Worm (Caenorhabditis elegans) whole organism, L1 larva: ENCODE measurements around the gene rps-11.

Source experiments
- C34B4.2 ChIP-seq: sonication (generic microtip); optimal IDR thresholded peaks from 2 replicates; lab custom pipeline; 2017; ENCODE audit warnings: mild to moderate bottlenecking, missing genetic modification characterization, missing compliant biosample characterization
- Y116A8C.19 ChIP-seq: sonication (generic microtip); optimal IDR thresholded peaks from 2 replicates; lab custom pipeline; 2016; ENCODE audit warnings: missing compliant biosample characterization, missing genetic modification characterization, borderline replicate concordance
- aly-2 ChIP-seq: fragments of 150-350 bp; optimal IDR thresholded peaks from 2 replicates; lab custom pipeline; 2014; ENCODE audit warnings: missing biosample characterization, missing genetic modification characterization
- ama-1 ChIP-seq: fragments of 150-350 bp; optimal IDR thresholded peaks from 2 replicates; lab custom pipeline; 2014
- ceh-88 ChIP-seq: fragments of 200-800 bp; sonication (Bioruptor generic); IDR thresholded peaks from 2 replicates; pipeline ENCODE4 v1.3.6; 2022; ENCODE audit warnings: missing genetic modification characterization, missing compliant biosample characterization
- dpl-1 ChIP-seq, 3 experiments: fragments of 150-350 bp in 2 of 3; sonication (generic microtip) in 1 of 3; optimal IDR thresholded peaks; 2 replicates each; lab custom pipeline; 2014 to 2017; ENCODE audit warnings: missing biosample characterization in 3 of 3, missing genetic modification characterization in 3 of 3, missing genetic modification reagents in 3 of 3
- egl-27 ChIP-seq, 2 experiments: fragments of 150-350 bp in 1 of 2; sonication (generic microtip); optimal IDR thresholded peaks; 3 replicates each; lab custom pipeline; 2017 to 2018; ENCODE audit warnings: missing biosample characterization in 2 of 2, missing genetic modification characterization in 2 of 2, missing genetic modification reagents in 2 of 2
- ets-5 ChIP-seq: fragments of 200-800 bp; sonication (Bioruptor generic); IDR thresholded peaks from 2 replicates; pipeline ENCODE4 v1.3.6; 2022; ENCODE audit warnings: missing genetic modification characterization, missing compliant biosample characterization
- fkh-10 ChIP-seq: sonication (generic microtip); optimal IDR thresholded peaks from 2 replicates; lab custom pipeline; 2017; ENCODE audit warnings: missing biosample characterization, missing genetic modification reagents, missing genetic modification characterization
- fkh-4 ChIP-seq: sonication (generic microtip); optimal IDR thresholded peaks from 2 replicates; lab custom pipeline; 2016; ENCODE audit warnings: missing compliant biosample characterization, missing genetic modification characterization, borderline replicate concordance
- fkh-8 ChIP-seq: sonication (generic microtip); optimal IDR thresholded peaks from 2 replicates; lab custom pipeline; 2016; ENCODE audit warnings: mild to moderate bottlenecking, missing genetic modification characterization, missing compliant biosample characterization
- irx-1 ChIP-seq: sonication (generic microtip); optimal IDR thresholded peaks from 2 replicates; lab custom pipeline; 2016; ENCODE audit warnings: missing genetic modification characterization, missing compliant biosample characterization
- lin-14 ChIP-seq: fragments of 200-800 bp; sonication (Bioruptor generic); optimal IDR thresholded peaks from 2 replicates; lab custom pipeline; 2018; ENCODE audit warnings: mild to moderate bottlenecking, missing genetic modification characterization, moderate library complexity, missing compliant biosample characterization
- lin-35 ChIP-seq, 2 experiments: fragments of 150-350 bp; optimal IDR thresholded peaks; 2 replicates each; lab custom pipeline; 2014; ENCODE audit warnings: missing biosample characterization in 2 of 2, missing genetic modification characterization in 2 of 2, missing genetic modification reagents in 2 of 2
- lin-39 ChIP-seq: fragments of 150-350 bp; optimal IDR thresholded peaks from 2 replicates; lab custom pipeline; 2014; ENCODE audit warnings: missing biosample characterization, missing genetic modification reagents, missing genetic modification characterization
- lir-3 ChIP-seq: sonication (generic microtip); optimal IDR thresholded peaks from 2 replicates; lab custom pipeline; 2016; ENCODE audit warnings: mild to moderate bottlenecking, missing genetic modification characterization, moderate library complexity, missing compliant biosample characterization; ENCODE audit not compliant: poor library complexity
- lsy-2 ChIP-seq, 2 experiments: fragments of 150-350 bp; optimal IDR thresholded peaks; 2 replicates each; lab custom pipeline; 2014; ENCODE audit warnings: missing biosample characterization in 2 of 2, missing genetic modification characterization in 2 of 2
- mab-9 ChIP-seq: fragments of 200-800 bp; sonication (Bioruptor generic); IDR thresholded peaks from 2 replicates; pipeline ENCODE4 v1.3.6; 2022; ENCODE audit warnings: missing genetic modification reagents, missing genetic modification characterization, missing compliant biosample characterization
- mdl-1 ChIP-seq, 2 experiments: fragments of 150-350 bp; optimal IDR thresholded peaks; 2 replicates each; lab custom pipeline; 2014 to 2017; ENCODE audit warnings: missing biosample characterization in 2 of 2, missing genetic modification characterization in 2 of 2, inconsistent platforms in 1 of 2
- mep-1 ChIP-seq: fragments of 150-350 bp; optimal IDR thresholded peaks from 2 replicates; lab custom pipeline; 2014; ENCODE audit warnings: missing biosample characterization, missing genetic modification characterization
- nhr-11 ChIP-seq: fragments of 150-350 bp; optimal IDR thresholded peaks from 2 replicates; lab custom pipeline; 2014; ENCODE audit warnings: missing biosample characterization, missing genetic modification characterization
- nhr-19 ChIP-seq: fragments of 200-800 bp; sonication (Bioruptor generic); conservative IDR thresholded peaks from 2 replicates; pipeline ENCODE4 v1.3.6; 2022; ENCODE audit warnings: missing genetic modification characterization, missing compliant biosample characterization
- nhr-20 ChIP-seq: sonication (generic microtip); optimal IDR thresholded peaks from 2 replicates; lab custom pipeline; 2016; ENCODE audit warnings: mild to moderate bottlenecking, missing genetic modification characterization, missing compliant biosample characterization
- nhr-237 ChIP-seq: fragments of 150-350 bp; optimal IDR thresholded peaks from 2 replicates; lab custom pipeline; 2014; ENCODE audit warnings: missing biosample characterization, missing genetic modification characterization
- nhr-28 ChIP-seq: fragments of 150-350 bp; optimal IDR thresholded peaks from 2 replicates; lab custom pipeline; 2014; ENCODE audit warnings: missing biosample characterization, missing genetic modification characterization
- nhr-71 ChIP-seq: sonication (generic microtip); optimal IDR thresholded peaks from 2 replicates; lab custom pipeline; 2016; ENCODE audit warnings: mild to moderate bottlenecking, missing genetic modification characterization, moderate library complexity, missing compliant biosample characterization
- nhr-84 ChIP-seq: sonication (generic microtip); optimal IDR thresholded peaks from 2 replicates; lab custom pipeline; 2017; ENCODE audit warnings: missing biosample characterization, missing genetic modification characterization
- pag-3 ChIP-seq: sonication (generic microtip); optimal IDR thresholded peaks from 2 replicates; lab custom pipeline; 2017; ENCODE audit warnings: missing genetic modification characterization, mild to moderate bottlenecking, missing compliant biosample characterization, antibody characterized with exemption, borderline replicate concordance; ENCODE audit not compliant: insufficient read depth
- pqm-1 ChIP-seq: sonication (generic microtip); optimal IDR thresholded peaks from 3 replicates; lab custom pipeline; 2017; ENCODE audit warnings: missing biosample characterization, missing genetic modification characterization
- rnt-1 ChIP-seq: sonication (generic microtip); optimal IDR thresholded peaks from 2 replicates; lab custom pipeline; 2016; ENCODE audit warnings: mild to moderate bottlenecking, missing genetic modification characterization, moderate library complexity, missing compliant biosample characterization
- snu-23 ChIP-seq: sonication (generic microtip); optimal IDR thresholded peaks from 2 replicates; lab custom pipeline; 2016; ENCODE audit warnings: missing genetic modification characterization, missing compliant biosample characterization
- tbx-2 ChIP-seq: sonication (generic microtip); optimal IDR thresholded peaks from 2 replicates; lab custom pipeline; 2016; ENCODE audit warnings: missing genetic modification characterization, missing compliant biosample characterization
- tlp-1 ChIP-seq: fragments of 150-350 bp; optimal IDR thresholded peaks from 2 replicates; lab custom pipeline; 2014; ENCODE audit warnings: missing biosample characterization, missing genetic modification characterization
- unc-130 ChIP-seq: fragments of 150-350 bp; optimal IDR thresholded peaks from 2 replicates; lab custom pipeline; 2017; ENCODE audit warnings: missing biosample characterization, missing genetic modification characterization, inconsistent platforms
- unc-30 ChIP-seq: sonication (generic microtip); optimal IDR thresholded peaks from 2 replicates; lab custom pipeline; 2017; ENCODE audit warnings: missing biosample characterization, missing genetic modification characterization
- unc-86 ChIP-seq: sonication (generic microtip); optimal IDR thresholded peaks from 2 replicates; lab custom pipeline; 2016; ENCODE audit warnings: missing genetic modification characterization, missing compliant biosample characterization
- xbp-1 ChIP-seq: sonication (generic microtip); optimal IDR thresholded peaks from 2 replicates; lab custom pipeline; 2016; ENCODE audit warnings: missing genetic modification characterization, missing compliant biosample characterization
- ztf-4 ChIP-seq: fragments of 150-350 bp; optimal IDR thresholded peaks from 2 replicates; lab custom pipeline; 2014; ENCODE audit warnings: missing biosample characterization, missing genetic modification characterization

The rps-11 gene

ce11 chrIV:11646908-11647307 is 44.5 kb downstream of the rps-11 start:
- no peak for TF ChIP-seq unc-86
- TF ChIP-seq lin-35 (GFP tag; optimal IDR thresholded peaks at IDR 0.05; lab: Kevin White, UChicago): no peak
- TF ChIP-seq nhr-19 (GFP tag; lab: Robert Waterston, UW): peak; percentile 34
- peak; percentile 21 for TF ChIP-seq snu-23 (GFP tag; lab: Kevin White, UChicago)
- peak; percentile 1 for TF ChIP-seq nhr-20 (tag; lab: Kevin White, UChicago)
- TF ChIP-seq unc-130: peak; percentile 1
- TF ChIP-seq ztf-4 (tag; lab: Kevin White, UChicago): no peak
- no peak for TF ChIP-seq nhr-11 (tag; lab: Kevin White, UChicago)
- peak; percentile 40 for TF ChIP-seq lin-14
- TF ChIP-seq tbx-2 (tag; lab: Kevin White, UChicago): no peak
- no peak for TF ChIP-seq unc-30
- TF ChIP-seq rnt-1 (tag; lab: Kevin White, UChicago): peak; percentile 52
- no peak for TF ChIP-seq irx-1 (tag; lab: Kevin White, UChicago)
- TF ChIP-seq lsy-2 (tag; optimal IDR thresholded peaks at IDR 0.05; lab: Kevin White, UChicago): peak in 1 of 2 experiments; percentile 35
- peak; percentile 64 for TF ChIP-seq nhr-71 (tag; lab: Kevin White, UChicago)

ce11 chrIV:11649031-11649430 is 46.6 kb downstream of the rps-11 start, which contains the start of gene ZK809.8:
TSS of gene ZK809.8 (minus strand) at chrIV:11649064.
- peak; percentile 31; the same call in 1 of the 2 replicates for TF ChIP-seq nhr-19 (GFP tag; lab: Robert Waterston, UW)
- TF ChIP-seq lsy-2 (tag; optimal IDR thresholded peaks at IDR 0.05; lab: Kevin White, UChicago): peak in 1 of 2 experiments; percentile 42
- no peak for TF ChIP-seq ets-5 (GFP tag; lab: Robert Waterston, UW)
- TF ChIP-seq lin-14: peak; percentile 67
- peak; percentile 6 for TF ChIP-seq nhr-20 (tag; lab: Kevin White, UChicago)
- peak; percentile 82 for TF ChIP-seq nhr-71 (tag; lab: Kevin White, UChicago)
- no peak for TF ChIP-seq aly-2 (tag; lab: Kevin White, UChicago)
- peak; percentile 41 for TF ChIP-seq rnt-1 (tag; lab: Kevin White, UChicago)
- peak; percentile 33 for TF ChIP-seq snu-23 (GFP tag; lab: Kevin White, UChicago)
- TF ChIP-seq unc-130: peak; percentile 6
- TF ChIP-seq tlp-1 (tag; lab: Kevin White, UChicago): no peak
- TF ChIP-seq, all 84 proteins: peak for 8

ce11 chrIV:11650344-11650743 is 47.9 kb downstream of the rps-11 start:
- TF ChIP-seq pqm-1 (tag; lab: Kevin White, UChicago) (no peak), nhr-84 (tag; lab: Kevin White, UChicago) (no peak), ets-5 (GFP tag; lab: Robert Waterston, UW) (no peak), mep-1 (tag; lab: Kevin White, UChicago) (no peak), C34B4.2 (tag; lab: Kevin White, UChicago) (no peak), fkh-10 (no peak)

- no peak for TF ChIP-seq ama-1 (lab: Kevin White, UChicago)
- TF ChIP-seq aly-2 (tag; lab: Kevin White, UChicago): no peak
- TF ChIP-seq ztf-4 (tag; lab: Kevin White, UChicago): no peak
- TF ChIP-seq xbp-1 (tag; lab: Kevin White, UChicago): no peak
- TF ChIP-seq egl-27 (tag; optimal IDR thresholded peaks at IDR 0.05; lab: Kevin White, UChicago): no peak
- no peak for TF ChIP-seq nhr-84 (tag; lab: Kevin White, UChicago)
- TF ChIP-seq lsy-2 (tag; optimal IDR thresholded peaks at IDR 0.05; lab: Kevin White, UChicago): peak in 1 of 2 experiments; percentile 24
- no peak for TF ChIP-seq pag-3 (tag; lab: Kevin White, UChicago)
- TF ChIP-seq lin-39: no peak
- TF ChIP-seq nhr-28 (tag; lab: Kevin White, UChicago): no peak
- TF ChIP-seq mep-1 (tag; lab: Kevin White, UChicago): no peak
- TF ChIP-seq ceh-88: no peak
- no peak for TF ChIP-seq mdl-1 (tag; optimal IDR thresholded peaks at IDR 0.05; lab: Kevin White, UChicago)
- TF ChIP-seq dpl-1 (GFP tag; optimal IDR thresholded peaks at IDR 0.05; lab: Kevin White, UChicago): peak in 1 of 3 experiments; percentile 11
- no peak for TF ChIP-seq mab-9
- TF ChIP-seq ets-5 (GFP tag; lab: Robert Waterston, UW): no peak
- no peak for TF ChIP-seq nhr-237 (tag; lab: Kevin White, UChicago)
- TF ChIP-seq snu-23 (GFP tag; lab: Kevin White, UChicago): peak; percentile 20
- TF ChIP-seq fkh-4: no peak
- no peak for TF ChIP-seq fkh-8 (tag; lab: Kevin White, UChicago)
- TF ChIP-seq lin-35 (GFP tag; optimal IDR thresholded peaks at IDR 0.05; lab: Kevin White, UChicago): peak in 1 of 2 experiments; percentile 11
- no peak for TF ChIP-seq lir-3
- no peak for TF ChIP-seq Y116A8C.19
- TF ChIP-seq rnt-1 (tag; lab: Kevin White, UChicago): no peak
- TF ChIP-seq, all 84 proteins: peak for 4
Observed at ce11 chrIV:11651965-11652453, 49.6 kb downstream of the rps-11 start, which contains the start of the genes acl-3 and ndub-6. TSS of gene acl-3 (minus strand) at chrIV:11652023. TSS of gene ndub-6 (plus strand) at chrIV:11652403.
